Worm (Caenorhabditis elegans) whole organism, early embryonic: Measurements from ENCODE around the gene srt-43.

Source experiments
- B0310.2 ChIP-seq: sonication (generic microtip); optimal IDR thresholded peaks from 2 replicates; lab custom pipeline; 2016; ENCODE audit warnings: mild to moderate bottlenecking, missing genetic modification characterization, missing compliant biosample characterization
- F13C5.2 ChIP-seq: sonication (generic microtip); optimal IDR thresholded peaks from 2 replicates; lab custom pipeline; 2017; ENCODE audit warnings: mild to moderate bottlenecking, missing genetic modification characterization, inconsistent platforms, missing compliant biosample characterization
- aly-1 ChIP-seq: sonication (generic microtip); optimal IDR thresholded peaks from 2 replicates; lab custom pipeline; 2016; ENCODE audit warnings: missing genetic modification characterization, missing compliant biosample characterization
- ama-1 ChIP-seq: fragments of 150-350 bp; optimal IDR thresholded peaks from 2 replicates; lab custom pipeline; 2014
- ceh-13 ChIP-seq: fragments of 200-800 bp; sonication (Bioruptor generic); optimal IDR thresholded peaks from 2 replicates; lab custom pipeline; 2018; ENCODE audit warnings: mild to moderate bottlenecking, missing genetic modification characterization, missing compliant biosample characterization
- ceh-36 ChIP-seq: sonication (generic microtip); optimal IDR thresholded peaks from 2 replicates; lab custom pipeline; 2016; ENCODE audit warnings: missing genetic modification characterization, inconsistent platforms, missing compliant biosample characterization
- ets-7 ChIP-seq: sonication (generic microtip); optimal IDR thresholded peaks from 2 replicates; lab custom pipeline; 2016; ENCODE audit warnings: missing genotype, missing genetic modification characterization, missing compliant biosample characterization
- flt-1 ChIP-seq: fragments of 200-800 bp; sonication (Bioruptor generic); IDR thresholded peaks from 2 replicates; pipeline ENCODE4 v1.3.6; 2022; ENCODE audit warnings: missing genetic modification characterization, missing compliant biosample characterization
- hmbx-1 ChIP-seq: sonication (generic microtip); optimal IDR thresholded peaks from 2 replicates; lab custom pipeline; 2016; ENCODE audit warnings: mild to moderate bottlenecking, missing genetic modification characterization, missing compliant biosample characterization
- hmg-4 ChIP-seq: fragments of 200-800 bp; sonication (Bioruptor generic); optimal IDR thresholded peaks from 2 replicates; lab custom pipeline; 2018; ENCODE audit warnings: mild to moderate bottlenecking, missing genetic modification characterization, missing compliant biosample characterization
- hnd-1 ChIP-seq: sonication (generic microtip); optimal IDR thresholded peaks from 2 replicates; lab custom pipeline; 2016; ENCODE audit warnings: missing genetic modification characterization, missing compliant biosample characterization
- pes-1 ChIP-seq: fragments of 200-800 bp; sonication (Bioruptor generic); IDR thresholded peaks from 2 replicates; pipeline ENCODE4 v1.3.6; 2022; ENCODE audit warnings: missing genetic modification reagents, missing genetic modification characterization, missing compliant biosample characterization
- scrt-1 ChIP-seq: fragments of 200-800 bp; sonication (Bioruptor generic); IDR thresholded peaks from 2 replicates; pipeline ENCODE4 v1.3.6; 2022; ENCODE audit warnings: missing genetic modification characterization, missing compliant biosample characterization
- sea-1 ChIP-seq: fragments of 200-800 bp; sonication (Bioruptor generic); conservative IDR thresholded peaks from 2 replicates; pipeline ENCODE4 v1.3.6; 2022; ENCODE audit warnings: missing genetic modification characterization, missing compliant biosample characterization
- tbx-11 ChIP-seq: fragments of 200-800 bp; sonication (Bioruptor generic); IDR thresholded peaks from 2 replicates; pipeline ENCODE4 v1.3.6; 2022; ENCODE audit warnings: missing genetic modification characterization, missing compliant biosample characterization
- tbx-37 ChIP-seq: fragments of 200-800 bp; sonication (Bioruptor generic); conservative IDR thresholded peaks from 2 replicates; pipeline ENCODE4 v1.3.6; 2022; ENCODE audit warnings: missing genetic modification reagents, missing genetic modification characterization, missing compliant biosample characterization
- tra-4 ChIP-seq: sonication (generic microtip); optimal IDR thresholded peaks from 2 replicates; lab custom pipeline; 2017; ENCODE audit warnings: missing genetic modification characterization, missing compliant biosample characterization

Gene srt-43

DNA sequence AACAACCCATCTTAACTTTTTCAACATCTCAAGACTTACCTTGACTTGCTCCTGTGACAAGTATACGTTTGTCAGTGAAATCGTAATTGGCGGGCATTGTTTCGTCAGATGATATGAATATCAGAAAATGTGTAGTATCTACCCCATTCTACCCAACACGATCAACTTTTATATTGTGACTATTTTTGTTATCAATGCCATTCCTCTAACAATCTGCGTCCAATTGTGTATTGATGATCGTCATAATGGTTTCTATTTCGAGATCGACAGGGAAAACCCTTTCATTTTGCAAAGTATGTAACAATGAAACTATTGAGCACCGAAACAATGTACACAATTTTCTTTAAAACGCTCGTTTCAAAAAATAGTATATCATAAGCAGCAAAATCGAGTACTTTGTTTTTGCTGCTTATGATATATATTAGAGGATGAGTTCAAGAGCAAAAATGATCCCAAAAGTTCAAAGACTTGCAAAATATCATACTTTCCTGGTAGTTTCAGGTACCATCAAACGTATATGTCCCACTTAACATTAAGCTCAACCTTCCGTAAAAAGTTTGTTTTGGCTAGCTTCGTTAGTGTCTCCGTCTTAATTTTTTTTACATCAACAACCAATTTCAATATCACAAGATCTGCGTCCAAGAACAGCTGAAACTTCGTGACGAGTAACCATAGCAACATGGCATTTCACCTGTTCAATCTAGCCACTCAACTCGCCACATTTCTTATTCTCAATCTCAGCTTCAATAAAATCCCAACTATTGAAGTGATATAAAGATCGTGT, 35.4 kb upstream of the srt-43 start, which contains the start of the genes dhs-21 and xbx-9:
Gene dhs-21, minus strand, starts transcription at position 181 of the 784 bp plus-strand sequence.
Gene xbx-9, plus strand, starts transcription at position 734 of the 784 bp plus-strand sequence.
- TF ChIP-seq hmg-4 (GFP tag; lab: Kevin White, UChicago) (no peak), ceh-36 (tag; lab: Kevin White, UChicago) (no peak), F13C5.2 (no peak), tbx-37 (GFP tag; lab: Robert Waterston, UW) (no peak), ceh-13 (GFP tag; lab: Kevin White, UChicago) (no peak), ama-1 (lab: Kevin White, UChicago) (no peak), aly-1 (tag; lab: Kevin White, UChicago) (no peak), flt-1 (GFP tag; lab: Robert Waterston, UW) (no peak)

DNA sequence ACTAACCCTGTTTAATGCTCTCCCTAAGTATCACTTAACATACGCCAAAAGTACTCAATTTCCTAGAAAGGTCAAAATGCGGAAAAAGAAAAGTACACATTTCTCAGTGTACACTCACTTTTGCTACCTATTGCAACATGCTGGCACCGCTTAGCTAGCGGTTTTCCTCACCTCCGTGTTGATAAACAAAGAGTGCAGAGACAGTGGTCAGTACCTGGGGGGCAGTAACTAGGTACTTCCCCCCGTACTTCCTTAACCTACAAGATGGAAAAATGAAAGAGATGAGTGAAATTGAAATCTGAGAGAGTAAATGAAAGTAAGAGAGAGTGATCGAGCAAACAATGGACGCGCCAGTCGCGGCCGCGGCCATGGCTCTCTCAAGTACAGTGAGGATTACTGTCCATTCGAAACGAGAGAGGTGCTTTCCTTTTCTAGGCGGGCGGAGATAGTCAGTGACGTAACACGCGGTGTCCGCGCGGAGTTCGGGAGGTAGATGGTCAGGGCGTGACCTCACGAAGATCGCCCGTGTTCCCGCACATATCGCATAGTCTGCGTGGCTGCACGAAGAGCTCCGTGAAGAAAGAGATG, 32.8 kb upstream of the srt-43 start, which contains the start of gene cky-1:
Gene cky-1, plus strand, starts transcription at position 538 of the 588 bp plus-strand sequence.
- TF ChIP-seq ceh-36 (tag; lab: Kevin White, UChicago) = no peak
- TF ChIP-seq aly-1 (tag; lab: Kevin White, UChicago) = no peak
- TF ChIP-seq ceh-13 (GFP tag; lab: Kevin White, UChicago) = no peak
- TF ChIP-seq tra-4 = no peak

DNA sequence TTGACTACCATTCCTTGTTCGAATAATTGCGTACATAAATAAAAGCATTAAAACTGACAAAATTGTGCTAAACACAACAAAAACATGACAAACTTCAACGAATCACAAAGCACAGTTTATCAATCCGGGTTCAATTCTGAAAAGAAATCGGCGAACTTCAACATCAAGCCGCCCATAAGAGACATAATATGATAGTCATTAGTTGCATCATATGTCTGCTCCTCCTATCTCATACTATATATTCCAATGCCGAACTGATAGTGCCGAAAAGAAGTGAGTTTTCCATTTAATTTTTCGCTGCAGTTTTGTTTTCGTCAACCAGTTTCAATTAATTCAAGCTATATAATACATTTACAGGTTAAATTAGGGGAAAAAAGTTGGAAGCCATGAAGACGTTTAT, 27.4 kb upstream of the srt-43 start, which contains the start of gene hrg-7:
Gene hrg-7, plus strand, starts transcription at position 358 of the 400 bp plus-strand sequence.
- TF ChIP-seq ets-7 (tag; lab: Kevin White, UChicago) = no peak
- no peak for TF ChIP-seq hnd-1
- TF ChIP-seq ceh-36 (tag; lab: Kevin White, UChicago) = no peak
- no peak for TF ChIP-seq aly-1 (tag; lab: Kevin White, UChicago)
- no peak for TF ChIP-seq ceh-13 (GFP tag; lab: Kevin White, UChicago)

DNA sequence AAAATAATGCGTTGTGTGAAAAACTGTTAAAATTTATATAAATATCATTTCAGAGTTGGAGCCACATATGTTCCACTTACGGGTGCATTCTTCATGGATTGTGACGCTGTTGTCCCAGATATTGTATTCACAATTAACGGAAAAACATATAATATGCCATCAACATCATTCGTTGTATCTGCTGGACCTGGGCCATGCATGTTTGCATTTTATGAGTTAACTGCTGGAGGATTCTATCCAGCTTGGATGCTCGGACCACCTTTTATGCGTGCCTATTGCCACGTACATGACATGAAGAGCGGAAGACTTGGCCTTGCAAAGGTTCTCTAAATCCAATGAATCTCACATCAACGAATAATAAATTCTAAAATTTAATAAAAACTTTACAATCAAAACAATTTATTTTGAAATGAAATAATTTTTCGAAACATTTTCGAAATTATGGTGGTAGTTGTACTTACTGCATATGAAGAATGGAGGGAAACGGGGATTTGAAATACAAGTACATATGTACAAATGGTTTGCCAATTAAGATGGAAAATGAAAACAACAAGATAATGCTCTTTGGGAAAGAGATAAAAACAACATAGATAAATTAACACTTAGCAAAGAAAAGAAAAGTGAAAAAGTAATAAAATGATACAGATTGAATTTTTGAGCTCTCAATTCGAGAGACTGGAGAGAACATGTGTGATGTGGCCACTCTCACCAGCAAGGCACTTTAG, 25.1 kb upstream of the srt-43 start:
- TF ChIP-seq ceh-36 (tag; lab: Kevin White, UChicago) (no peak), F13C5.2 (no peak), scrt-1 (GFP tag; lab: Robert Waterston, UW) (no peak), flt-1 (GFP tag; lab: Robert Waterston, UW) (no peak), aly-1 (tag; lab: Kevin White, UChicago) (no peak), hmg-4 (GFP tag; lab: Kevin White, UChicago) (no peak), B0310.2 (tag; lab: Kevin White, UChicago) (no peak), ets-7 (tag; lab: Kevin White, UChicago) (no peak), pes-1 (no peak), tra-4 (no peak), sea-1 (GFP tag; lab: Robert Waterston, UW) (no peak), ceh-13 (GFP tag; lab: Kevin White, UChicago) (no peak), hmbx-1 (no peak), tbx-37 (GFP tag; lab: Robert Waterston, UW) (no peak), hnd-1 (no peak), ama-1 (lab: Kevin White, UChicago) (no peak), tbx-11 (no peak)

DNA sequence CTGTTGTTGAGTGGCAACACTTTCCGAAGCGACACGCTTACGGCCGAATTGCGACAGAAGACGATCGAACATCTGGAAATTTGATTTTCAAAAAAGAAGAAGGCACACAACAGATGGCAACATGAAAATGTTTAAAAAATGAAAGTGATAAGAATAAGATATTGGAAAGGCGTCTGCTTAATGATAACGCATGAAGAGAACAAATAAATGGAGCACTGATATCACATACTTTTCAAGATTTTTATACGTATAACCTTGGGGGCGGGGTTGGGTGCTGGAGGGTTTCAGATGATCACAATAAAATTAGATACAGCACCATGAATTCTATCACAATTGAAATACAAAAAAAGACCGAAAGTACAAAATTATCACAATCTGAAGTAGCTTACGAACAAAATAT, 24.1 kb upstream of the srt-43 start, which contains the start of gene C15C8.7:
Gene C15C8.7, minus strand, starts transcription at position 72 of the 400 bp plus-strand sequence.
- TF ChIP-seq ama-1 (lab: Kevin White, UChicago) (no peak), hmbx-1 (no peak), pes-1 (no peak), sea-1 (GFP tag; lab: Robert Waterston, UW) (no peak), ceh-36 (tag; lab: Kevin White, UChicago) (no peak), tbx-37 (GFP tag; lab: Robert Waterston, UW) (no peak)

DNA sequence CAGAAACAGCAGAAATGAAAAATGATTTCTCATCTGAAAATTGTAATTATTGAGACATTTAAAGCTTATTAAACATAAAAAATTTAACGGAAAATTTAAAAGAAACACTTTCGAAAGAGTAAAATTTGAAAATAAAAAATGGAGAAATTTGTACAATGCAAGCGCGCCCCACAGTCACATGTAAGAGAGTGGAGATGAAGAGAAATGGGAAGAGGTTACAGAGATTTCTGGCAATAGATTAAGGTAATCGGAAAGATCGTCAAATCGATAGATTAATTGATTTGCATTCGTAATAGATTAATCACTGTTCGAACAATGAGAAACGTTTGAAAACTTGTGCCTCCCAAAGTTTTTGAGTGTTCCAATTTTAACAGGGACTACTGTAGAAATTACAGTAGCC, 21.6 kb upstream of the srt-43 start, which contains the start of gene C15C8.4:
Gene C15C8.4, minus strand, starts transcription at position 33 of the 400 bp plus-strand sequence.
- TF ChIP-seq ets-7 (tag; lab: Kevin White, UChicago) (no peak), hnd-1 (no peak), aly-1 (tag; lab: Kevin White, UChicago) (no peak), hmg-4 (GFP tag; lab: Kevin White, UChicago) (no peak), tra-4 (no peak), tbx-11 (no peak), ceh-36 (tag; lab: Kevin White, UChicago) (no peak), ama-1 (lab: Kevin White, UChicago) (no peak), pes-1 (no peak), hmbx-1 (no peak), tbx-37 (GFP tag; lab: Robert Waterston, UW) (no peak), sea-1 (GFP tag; lab: Robert Waterston, UW) (no peak), ceh-13 (GFP tag; lab: Kevin White, UChicago) (no peak), flt-1 (GFP tag; lab: Robert Waterston, UW) (no peak), F13C5.2 (no peak), scrt-1 (GFP tag; lab: Robert Waterston, UW) (no peak), B0310.2 (tag; lab: Kevin White, UChicago) (no peak)

DNA sequence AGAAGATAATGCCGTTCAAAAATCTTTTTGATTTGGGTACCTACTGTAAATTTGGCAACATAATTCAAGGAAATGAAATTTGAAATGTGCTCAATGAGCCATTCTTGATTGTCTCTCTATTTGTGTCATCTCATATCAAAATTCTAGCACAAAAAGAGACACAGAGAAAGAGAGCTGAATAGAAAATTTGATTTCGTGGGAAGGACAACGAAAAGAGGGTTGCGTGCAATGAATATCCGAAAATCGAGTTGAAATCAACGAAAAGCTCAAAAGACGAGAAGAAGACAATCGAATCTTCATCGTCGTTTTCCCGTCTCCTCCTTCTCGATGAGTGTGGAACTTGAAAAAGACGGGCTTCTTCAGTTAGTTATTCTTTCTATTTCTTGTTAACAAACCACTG, 21.2 kb upstream of the srt-43 start, which contains the start of gene C15C8.5:
Gene C15C8.5, plus strand, starts transcription at position 152 of the 400 bp plus-strand sequence.
- no peak for TF ChIP-seq scrt-1 (GFP tag; lab: Robert Waterston, UW)
- no peak for TF ChIP-seq F13C5.2
- no peak for TF ChIP-seq tbx-11
- TF ChIP-seq tbx-37 (GFP tag; lab: Robert Waterston, UW) = no peak
- no peak for TF ChIP-seq aly-1 (tag; lab: Kevin White, UChicago)
- no peak for TF ChIP-seq tra-4
- no peak for TF ChIP-seq hnd-1
